Fruit fly (Drosophila melanogaster) whole organism, wandering third instar larva: ENCODE measurements around the gene borr.

Source experiments
- CG32264 ChIP-seq: fragments of 200-800 bp; sonication (Bioruptor generic); optimal IDR thresholded peaks from 2 replicates; lab custom pipeline; 2016; ENCODE audit warnings: missing biosample characterization, missing genetic modification characterization
- CG9705 ChIP-seq: fragments of 200-800 bp; sonication (Bioruptor generic); optimal IDR thresholded peaks from 2 replicates; lab custom pipeline; 2018; ENCODE audit warnings: missing biosample characterization, mild to moderate bottlenecking, missing genetic modification characterization
- CrebA ChIP-seq: fragments of 200-800 bp; sonication (Bioruptor generic); optimal IDR thresholded peaks from 2 replicates; lab custom pipeline; 2016; ENCODE audit warnings: missing biosample characterization, mild to moderate bottlenecking, missing genetic modification characterization, borderline replicate concordance
- Dfd ChIP-seq: fragments of >200 bp; optimal IDR thresholded peaks from 2 replicates; lab custom pipeline; 2017; ENCODE audit warnings: missing biosample characterization, missing genetic modification characterization
- Dif ChIP-seq: fragments of 200-275, 200-300 bp; sonication (Bioruptor generic); optimal IDR thresholded peaks from 2 replicates; lab custom pipeline; 2018; ENCODE audit warnings: missing biosample characterization, missing genetic modification characterization; ENCODE audit not compliant: partially characterized antibody
- GATAd ChIP-seq: sonication (Bioruptor generic); optimal IDR thresholded peaks from 2 replicates; lab custom pipeline; 2016; ENCODE audit warnings: missing biosample characterization, missing genetic modification characterization
- HLH106 ChIP-seq: fragments of 200-800 bp; optimal IDR thresholded peaks from 3 replicates; lab custom pipeline; 2019; ENCODE audit warnings: missing biosample characterization, mild to moderate bottlenecking, missing genetic modification characterization, moderate library complexity
- Hnf4 ChIP-seq: fragments of 200-800 bp; sonication (Bioruptor generic); optimal IDR thresholded peaks from 2 replicates; lab custom pipeline; 2016; ENCODE audit warnings: missing biosample characterization, mild to moderate bottlenecking, missing genetic modification characterization
- Hr78 ChIP-seq: fragments of >200 bp; optimal IDR thresholded peaks from 2 replicates; lab custom pipeline; 2017; ENCODE audit warnings: missing biosample characterization, missing genetic modification characterization
- Hr83 ChIP-seq: fragments of 200-300 bp; sonication (Bioruptor generic); optimal IDR thresholded peaks from 2 replicates; lab custom pipeline; 2016; ENCODE audit warnings: missing biosample characterization, mild to moderate bottlenecking, missing genetic modification characterization, moderate library complexity; ENCODE audit not compliant: poor library complexity, severe bottlenecking
- Jra ChIP-seq: sonication (Bioruptor generic); optimal IDR thresholded peaks from 2 replicates; lab custom pipeline; 2016; ENCODE audit warnings: missing biosample characterization, missing genetic modification characterization
- Mio ChIP-seq: sonication (Bioruptor generic); optimal IDR thresholded peaks from 2 replicates; lab custom pipeline; 2016; ENCODE audit warnings: missing biosample characterization, missing genetic modification characterization
- Myc ChIP-seq: fragments of >200 bp; optimal IDR thresholded peaks from 2 replicates; lab custom pipeline; 2017
- N ChIP-seq: fragments of >200 bp; optimal IDR thresholded peaks from 2 replicates; lab custom pipeline; 2018; ENCODE audit warnings: missing biosample characterization, missing external identifiers, missing genetic modification characterization
- OdsH ChIP-seq: fragments of 200-800 bp; sonication (Bioruptor generic); optimal IDR thresholded peaks from 2 replicates; lab custom pipeline; 2016; ENCODE audit warnings: missing biosample characterization, mild to moderate bottlenecking, missing genetic modification characterization
- Rel ChIP-seq, 2 experiments: fragments of 200-800 bp; sonication (Bioruptor generic) in 1 of 2; optimal IDR thresholded peaks; 2 replicates in 1 of 2; 3 replicates in 1 of 2; lab custom pipeline; 2016 to 2019; ENCODE audit warnings: mild to moderate bottlenecking in 2 of 2, missing biosample characterization in 2 of 2, missing genetic modification characterization in 2 of 2, moderate library complexity in 1 of 2
- Sp1 ChIP-seq: fragments of 200-800 bp; sonication (Bioruptor generic); optimal IDR thresholded peaks from 3 replicates; lab custom pipeline; 2019; ENCODE audit warnings: missing biosample characterization, mild to moderate bottlenecking, missing genetic modification characterization, moderate library complexity
- Vsx2 ChIP-seq: fragments of 200-300, 225-300 bp; sonication (Bioruptor generic); optimal IDR thresholded peaks from 2 replicates; lab custom pipeline; 2018; ENCODE audit warnings: missing biosample characterization, missing genetic modification characterization; ENCODE audit not compliant: partially characterized antibody
- br ChIP-seq: fragments of 200-800 bp; sonication (Bioruptor generic); optimal IDR thresholded peaks from 2 replicates; lab custom pipeline; 2016; ENCODE audit warnings: missing biosample characterization, missing genetic modification characterization
- brk ChIP-seq: fragments of 200-800 bp; sonication (Bioruptor generic); optimal IDR thresholded peaks from 2 replicates; lab custom pipeline; 2016; ENCODE audit warnings: missing biosample characterization, mild to moderate bottlenecking, missing genetic modification characterization
- dl ChIP-seq, 2 experiments: fragments of 175-275, 200-275 bp in 1 of 2; fragments of 200-275 bp in 1 of 2; sonication (Bioruptor generic); optimal IDR thresholded peaks; lab custom pipeline; 2018; ENCODE audit warnings: mild to moderate bottlenecking in 2 of 2, missing biosample characterization in 2 of 2, missing genetic modification characterization in 2 of 2, moderate library complexity in 2 of 2; ENCODE audit not compliant: partially characterized antibody in 2 of 2, insufficient read depth in 1 of 2
- dmrt93B ChIP-seq: fragments of 200-800 bp; sonication (Bioruptor generic); optimal IDR thresholded peaks from 2 replicates; lab custom pipeline; 2018; ENCODE audit warnings: missing biosample characterization, mild to moderate bottlenecking, missing genetic modification characterization
- dsf ChIP-seq: sonication (Bioruptor generic); optimal IDR thresholded peaks from 2 replicates; lab custom pipeline; 2016; ENCODE audit warnings: missing biosample characterization, missing genetic modification characterization, borderline replicate concordance
- ey ChIP-seq: fragments of 200-800 bp; sonication (Bioruptor generic); optimal IDR thresholded peaks from 2 replicates; lab custom pipeline; 2016; ENCODE audit warnings: missing biosample characterization, missing genetic modification characterization
- foxo ChIP-seq, 2 experiments: fragments of 200-800 bp; sonication (Bioruptor generic); optimal IDR thresholded peaks; 2 replicates in 1 of 2; 3 replicates in 1 of 2; lab custom pipeline; 2016 to 2017; ENCODE audit warnings: missing biosample characterization in 2 of 2, missing genetic modification characterization in 2 of 2
- fru ChIP-seq: fragments of 200-800 bp; sonication (Bioruptor generic); optimal IDR thresholded peaks from 3 replicates; lab custom pipeline; 2016; ENCODE audit warnings: missing biosample characterization, mild to moderate bottlenecking, missing genetic modification characterization
- h ChIP-seq: fragments of 200-800 bp; sonication (Bioruptor generic); optimal IDR thresholded peaks from 3 replicates; lab custom pipeline; 2016; ENCODE audit warnings: missing biosample characterization, mild to moderate bottlenecking, missing genetic modification characterization
- lola ChIP-seq: fragments of >200 bp; optimal IDR thresholded peaks from 2 replicates; lab custom pipeline; 2017; ENCODE audit warnings: missing biosample characterization, missing genetic modification characterization
- pan ChIP-seq: fragments of >200 bp; optimal IDR thresholded peaks from 2 replicates; lab custom pipeline; 2017
- psq ChIP-seq: fragments of 200-800 bp; sonication (Bioruptor generic); optimal IDR thresholded peaks from 3 replicates; lab custom pipeline; 2017; ENCODE audit warnings: missing biosample characterization, mild to moderate bottlenecking, missing genetic modification characterization, moderate library complexity
- rgr ChIP-seq: fragments of 200-800 bp; sonication (Bioruptor generic); optimal IDR thresholded peaks from 3 replicates; lab custom pipeline; 2016; ENCODE audit warnings: missing biosample characterization, mild to moderate bottlenecking, missing genetic modification characterization
- sage ChIP-seq: fragments of 200-800 bp; sonication (Bioruptor generic); optimal IDR thresholded peaks from 2 replicates; lab custom pipeline; 2016; ENCODE audit warnings: missing biosample characterization, mild to moderate bottlenecking, missing genetic modification characterization
- sv ChIP-seq: fragments of 200-800 bp; sonication (Bioruptor generic); optimal IDR thresholded peaks from 3 replicates; lab custom pipeline; 2016; ENCODE audit warnings: missing biosample characterization, missing genetic modification characterization
- tai ChIP-seq: sonication (Bioruptor generic); optimal IDR thresholded peaks from 2 replicates; lab custom pipeline; 2016; ENCODE audit warnings: missing biosample characterization, missing genetic modification characterization
- usp ChIP-seq: fragments of >200 bp; optimal IDR thresholded peaks from 2 replicates; lab custom pipeline; 2017; ENCODE audit warnings: missing biosample characterization, missing genetic modification characterization
- woc ChIP-seq: sonication (Bioruptor generic); optimal IDR thresholded peaks from 2 replicates; lab custom pipeline; 2016; ENCODE audit warnings: missing biosample characterization, mild to moderate bottlenecking, missing genetic modification characterization

The borr gene

dm6 chr2L:9234104-9234503 lies 18.8 kb downstream of the borr start:
- peak; percentile 78 for TF ChIP-seq Dfd (GFP tag; lab: Kevin White, UChicago)
- TF ChIP-seq pan, result no peak

dm6 chr2L:9231760-9232431 lies 21.0 kb downstream of the borr start:
- TF ChIP-seq usp (GFP tag; lab: Kevin White, UChicago), result no peak
- no peak for TF ChIP-seq pan
- peak; percentile 26 for TF ChIP-seq psq (GFP tag; lab: Kevin White, UChicago)
- TF ChIP-seq Rel (GFP tag; optimal IDR thresholded peaks at IDR 0.05; lab: Kevin White, UChicago), result no peak
- peak; percentile 8 for TF ChIP-seq Rel (tag; optimal IDR thresholded peaks at IDR 0.05; lab: Kevin White, UChicago)
- no peak for TF ChIP-seq Hr83 (GFP tag; lab: Kevin White, UChicago)
- no peak for TF ChIP-seq rgr
- peak; percentile 45 for TF ChIP-seq CrebA
- TF ChIP-seq Dfd (GFP tag; lab: Kevin White, UChicago), result no peak
- peak; percentile 51 for TF ChIP-seq br (GFP tag; lab: Kevin White, UChicago)
- peak; percentile 23 for TF ChIP-seq Sp1 (GFP tag; lab: Kevin White, UChicago)
- TF ChIP-seq h (GFP tag; lab: Kevin White, UChicago), result peak; percentile 12
- TF ChIP-seq CG32264 (GFP tag; lab: Kevin White, UChicago), result no peak
- TF ChIP-seq brk (GFP tag; lab: Kevin White, UChicago), result no peak
- TF ChIP-seq N (GFP tag; lab: Kevin White, UChicago), result no peak
- peak; percentile 43 for TF ChIP-seq Hnf4 (GFP tag; lab: Kevin White, UChicago)
- TF ChIP-seq Jra (GFP tag; lab: Kevin White, UChicago), result no peak
- no peak for TF ChIP-seq CG9705 (GFP tag; lab: Kevin White, UChicago)
- no peak for TF ChIP-seq Dif
- no peak for TF ChIP-seq foxo (GFP tag; optimal IDR thresholded peaks at IDR 0.05; lab: Kevin White, UChicago)
- TF ChIP-seq GATAd (GFP tag; lab: Kevin White, UChicago), result no peak
- TF ChIP-seq dmrt93B (GFP tag; lab: Kevin White, UChicago), result no peak
- no peak for TF ChIP-seq fru

dm6 chr2L:9229694-9230093 lies 23.2 kb downstream of the borr start:
- TF ChIP-seq tai (GFP tag; lab: Kevin White, UChicago), result peak; percentile 11
- no peak for TF ChIP-seq N (GFP tag; lab: Kevin White, UChicago)
- no peak for TF ChIP-seq dl (GFP tag; optimal IDR thresholded peaks at IDR 0.05; lab: Kevin White, UChicago; ENCODE audit: insufficient read depth in 1 of 2, partially characterized antibody in 2 of 2)
- TF ChIP-seq dsf (GFP tag; lab: Kevin White, UChicago), result no peak
- TF ChIP-seq, all 38 proteins: peak for 1

- no peak for TF ChIP-seq Mio (GFP tag; lab: Kevin White, UChicago)
- no peak for TF ChIP-seq ey
- no peak for TF ChIP-seq Rel (GFP tag; optimal IDR thresholded peaks at IDR 0.05; lab: Kevin White, UChicago)
- no peak for TF ChIP-seq Rel (tag; optimal IDR thresholded peaks at IDR 0.05; lab: Kevin White, UChicago)
- no peak for TF ChIP-seq Hr83 (GFP tag; lab: Kevin White, UChicago)
- peak; percentile 38 for TF ChIP-seq Dfd (GFP tag; lab: Kevin White, UChicago)
- no peak for TF ChIP-seq pan
- TF ChIP-seq lola (GFP tag; lab: Kevin White, UChicago), result no peak
- no peak for TF ChIP-seq Myc (lab: Kevin White, UChicago)
Measured at dm6 chr2L:9225378-9225777, 27.5 kb downstream of the borr start.

dm6 chr2L:9224364-9225019 lies 28.4 kb downstream of the borr start:
- TF ChIP-seq HLH106 (tag; lab: Kevin White, UChicago), result peak; percentile 63
- peak; percentile 44 for TF ChIP-seq Hnf4 (GFP tag; lab: Kevin White, UChicago)
- peak; percentile 57 for TF ChIP-seq CrebA
- TF ChIP-seq br (GFP tag; lab: Kevin White, UChicago), result peak; percentile 53
- peak; percentile 14 for TF ChIP-seq Hr83 (GFP tag; lab: Kevin White, UChicago)
- TF ChIP-seq h (GFP tag; lab: Kevin White, UChicago), result peak; percentile 79
- TF ChIP-seq dl (GFP tag; optimal IDR thresholded peaks at IDR 0.05; lab: Kevin White, UChicago; ENCODE audit: insufficient read depth in 1 of 2, partially characterized antibody in 2 of 2), result no peak
- no peak for TF ChIP-seq Hr78 (GFP tag; lab: Kevin White, UChicago)
- TF ChIP-seq foxo (GFP tag; optimal IDR thresholded peaks at IDR 0.05; lab: Kevin White, UChicago), result peak in 1 of 2 experiments; percentile 91
- no peak for TF ChIP-seq dsf (GFP tag; lab: Kevin White, UChicago)
- no peak for TF ChIP-seq usp (GFP tag; lab: Kevin White, UChicago)
- TF ChIP-seq sage (GFP tag; lab: Kevin White, UChicago), result no peak
- peak; percentile 77 for TF ChIP-seq ey
- peak; percentile 58 for TF ChIP-seq dmrt93B (GFP tag; lab: Kevin White, UChicago)
- TF ChIP-seq Dif, result peak; percentile 8
- TF ChIP-seq Vsx2, result no peak
- TF ChIP-seq woc (GFP tag; lab: Kevin White, UChicago), result peak; percentile 42
- TF ChIP-seq Jra (GFP tag; lab: Kevin White, UChicago), result no peak
- peak; percentile 68 for TF ChIP-seq Sp1 (GFP tag; lab: Kevin White, UChicago)
- TF ChIP-seq OdsH (GFP tag; lab: Kevin White, UChicago), result peak; percentile 79
- peak; percentile 87 for TF ChIP-seq tai (GFP tag; lab: Kevin White, UChicago)
- TF ChIP-seq lola (GFP tag; lab: Kevin White, UChicago), result no peak
- TF ChIP-seq Dfd (GFP tag; lab: Kevin White, UChicago), result no peak
- TF ChIP-seq sv (GFP tag; lab: Kevin White, UChicago), result no peak
- TF ChIP-seq CG32264 (GFP tag; lab: Kevin White, UChicago), result no peak
